Worm (Caenorhabditis elegans): ENCODE measurements around the gene F37A4.1.

- no peak for TF ChIP-seq W03F9.2 (tag; optimal IDR thresholded peaks at IDR 0.05)
- no peak for TF ChIP-seq dao-5 (tag; optimal IDR thresholded peaks at IDR 0.05)
These were observed 32.7 kb upstream of the F37A4.1 start for ce11 chrIII:6690490-6690889.

Measured in whole organism, L4/young adult.